Fruit fly (Drosophila melanogaster) whole organism, embryonic: ENCODE data around the gene N.
A peak's percentile ranks its signal among the peaks of the same experiment; 100 is the strongest.

Experiments
- CG1024 ChIP-seq: fragments of 200-800 bp; sonication (Bioruptor generic); IDR thresholded peaks from 2 replicates; pipeline ENCODE4 v1.3.6; 2022; ENCODE audit warnings: missing biosample characterization, missing genetic modification characterization
- CG11093 ChIP-seq: fragments of 200-800 bp; sonication (Bioruptor generic); IDR thresholded peaks from 3 replicates; pipeline ENCODE4 v1.3.6; 2022; ENCODE audit warnings: missing biosample characterization, missing genetic modification characterization
- CG12236 ChIP-seq: fragments of 200-800 bp; sonication (Bioruptor generic); optimal IDR thresholded peaks from 2 replicates; lab custom pipeline; 2016; ENCODE audit warnings: missing biosample characterization, missing genetic modification characterization
- CG12769 ChIP-seq: fragments of 200-800 bp; sonication (Bioruptor generic); optimal IDR thresholded peaks from 2 replicates; lab custom pipeline; 2019; ENCODE audit warnings: missing biosample characterization, mild to moderate bottlenecking, missing genetic modification characterization, moderate library complexity
- CG17328 ChIP-seq: fragments of 200-800 bp; sonication (Bioruptor generic); IDR thresholded peaks from 2 replicates; pipeline ENCODE4 v1.3.6; 2022; ENCODE audit warnings: missing biosample characterization, missing genetic modification characterization
- CG18011 ChIP-seq: fragments of 200-800 bp; sonication (Bioruptor generic); optimal IDR thresholded peaks from 2 replicates; lab custom pipeline; 2017; ENCODE audit warnings: missing biosample characterization, missing genetic modification characterization, mild to moderate bottlenecking, moderate library complexity, missing genotype
- CG42726 ChIP-seq: fragments of 200-800 bp; sonication (Bioruptor generic); IDR thresholded peaks from 2 replicates; pipeline ENCODE4 v1.3.6; 2022; ENCODE audit warnings: missing biosample characterization, missing genetic modification characterization; ENCODE audit not compliant: partially characterized antibody
- CG8388 ChIP-seq: fragments of 200-800 bp; sonication (Bioruptor generic); optimal IDR thresholded peaks from 2 replicates; lab custom pipeline; 2019; ENCODE audit warnings: missing biosample characterization, mild to moderate bottlenecking, missing genetic modification characterization, moderate library complexity
- CG8924 ChIP-seq: fragments of 200-800 bp; optimal IDR thresholded peaks from 3 replicates; lab custom pipeline; 2019; ENCODE audit warnings: missing biosample characterization, mild to moderate bottlenecking, missing genetic modification characterization, moderate library complexity
- Doc3 ChIP-seq: fragments of 200-800 bp; sonication (Bioruptor generic); IDR thresholded peaks from 3 replicates; pipeline ENCODE4 v1.3.6; 2022; ENCODE audit warnings: missing biosample characterization, missing genetic modification characterization; ENCODE audit not compliant: partially characterized antibody
- Dp ChIP-seq: fragments of 200-800 bp; sonication (Bioruptor generic); optimal IDR thresholded peaks from 2 replicates; lab custom pipeline; 2018; ENCODE audit warnings: missing biosample characterization, mild to moderate bottlenecking, missing genetic modification characterization, moderate library complexity
- Ets65A ChIP-seq: fragments of 200-800 bp; sonication (Bioruptor generic); peaks from one replicate; lab custom pipeline; 2016; ENCODE audit warnings: missing biosample characterization, missing genetic modification characterization
- Hmx ChIP-seq: fragments of 200-800 bp; sonication (Bioruptor generic); optimal IDR thresholded peaks from 2 replicates; lab custom pipeline; 2016; ENCODE audit warnings: missing biosample characterization, missing genetic modification characterization
- Hr39 ChIP-seq: fragments of >200 bp; optimal IDR thresholded peaks from 2 replicates; lab custom pipeline; 2017
- Myb ChIP-seq: fragments of 200-800 bp; sonication (Bioruptor generic); optimal IDR thresholded peaks from 2 replicates; lab custom pipeline; 2016; ENCODE audit warnings: missing biosample characterization, missing genetic modification characterization
- PHDP ChIP-seq: fragments of 200-800 bp; sonication (Bioruptor generic); optimal IDR thresholded peaks from 3 replicates; lab custom pipeline; 2018; ENCODE audit warnings: missing biosample characterization, mild to moderate bottlenecking, missing genetic modification characterization, moderate library complexity
- Rfx ChIP-seq: fragments of 200-800 bp; sonication (Bioruptor generic); IDR thresholded peaks from 2 replicates; pipeline ENCODE4 v1.3.6; 2022; ENCODE audit warnings: missing biosample characterization, missing genetic modification characterization
- Sin3A ChIP-seq: fragments of >200 bp; optimal IDR thresholded peaks from 2 replicates; lab custom pipeline; 2018
- Six4 ChIP-seq: fragments of 200-800 bp; sonication (Bioruptor generic); optimal IDR thresholded peaks from 2 replicates; lab custom pipeline; 2016; ENCODE audit warnings: missing biosample characterization, missing genetic modification characterization
- Sry-β ChIP-seq: fragments of 200-800 bp; sonication (Bioruptor generic); optimal IDR thresholded peaks from 2 replicates; lab custom pipeline; 2018; ENCODE audit warnings: missing biosample characterization, mild to moderate bottlenecking, missing genetic modification characterization, moderate library complexity
- Usf ChIP-seq: fragments of 200-800 bp; sonication (Bioruptor generic); optimal IDR thresholded peaks from 2 replicates; lab custom pipeline; 2017; ENCODE audit warnings: missing genotype, missing biosample characterization, missing genetic modification characterization
- ap ChIP-seq: fragments of 200-800 bp; sonication (Bioruptor generic); IDR thresholded peaks from 2 replicates; pipeline ENCODE4 v1.3.6; 2022; ENCODE audit warnings: missing biosample characterization, missing genetic modification characterization
- bab2 ChIP-seq: fragments of 200-800 bp; sonication (Bioruptor generic); optimal IDR thresholded peaks from 2 replicates; lab custom pipeline; 2016; ENCODE audit warnings: missing biosample characterization, missing genetic modification characterization
- bsh ChIP-seq, 2 experiments: fragments of 200-800 bp; sonication (Bioruptor generic); optimal IDR thresholded peaks; 2 replicates each; lab custom pipeline; 2017 to 2018; ENCODE audit warnings: mild to moderate bottlenecking in 2 of 2, missing biosample characterization in 2 of 2, missing genetic modification characterization in 2 of 2, moderate library complexity in 1 of 2
- cg ChIP-seq: fragments of 200-800 bp; sonication (Bioruptor generic); optimal IDR thresholded peaks from 3 replicates; lab custom pipeline; 2019; ENCODE audit warnings: missing biosample characterization, mild to moderate bottlenecking, missing genetic modification characterization, moderate library complexity
- chif ChIP-seq, 2 experiments: fragments of 200-800 bp; sonication (Bioruptor generic); optimal IDR thresholded peaks; 3 replicates each; lab custom pipeline; 2016; ENCODE audit warnings: missing biosample characterization in 2 of 2, missing genetic modification characterization in 2 of 2
- chn ChIP-seq: fragments of 200-800 bp; sonication (Bioruptor generic); optimal IDR thresholded peaks from 2 replicates; lab custom pipeline; 2016; ENCODE audit warnings: missing biosample characterization, missing genetic modification characterization
- ci ChIP-seq: fragments of 200-800 bp; sonication (Bioruptor generic); IDR thresholded peaks from 3 replicates; pipeline ENCODE4 v1.3.6; 2022; ENCODE audit warnings: missing biosample characterization, missing genetic modification characterization
- disco-r ChIP-seq: fragments of 200-800 bp; sonication (Bioruptor generic); optimal IDR thresholded peaks from 2 replicates; lab custom pipeline; 2016; ENCODE audit warnings: missing biosample characterization, missing genetic modification characterization
- dmrt11E ChIP-seq: fragments of 200-800 bp; sonication (Bioruptor generic); optimal IDR thresholded peaks from 3 replicates; lab custom pipeline; 2018; ENCODE audit warnings: missing biosample characterization, mild to moderate bottlenecking, missing genetic modification characterization, moderate library complexity
- eyg ChIP-seq: fragments of 200-800 bp; sonication (Bioruptor generic); optimal IDR thresholded peaks from 3 replicates; lab custom pipeline; 2016; ENCODE audit warnings: missing biosample characterization, missing genetic modification characterization
- grau ChIP-seq: fragments of 200-800 bp; optimal IDR thresholded peaks from 3 replicates; lab custom pipeline; 2019; ENCODE audit warnings: missing biosample characterization, mild to moderate bottlenecking, missing genetic modification characterization, moderate library complexity
- gt ChIP-seq: fragments of 200-800 bp; sonication (Bioruptor generic); IDR thresholded peaks from 2 replicates; pipeline ENCODE4 v1.3.6; 2022; ENCODE audit warnings: missing biosample characterization, missing genetic modification characterization
- hb ChIP-seq: fragments of 200-800 bp; sonication (Bioruptor generic); IDR thresholded peaks from 3 replicates; pipeline ENCODE4 v1.3.6; 2022; ENCODE audit warnings: missing biosample characterization, missing genetic modification characterization; ENCODE audit not compliant: partially characterized antibody
- hkb ChIP-seq, 2 experiments: fragments of 200-800 bp in 1 of 2; fragments of >200 bp in 1 of 2; sonication (Bioruptor generic) in 1 of 2; IDR thresholded peaks in 1 of 2; optimal IDR thresholded peaks in 1 of 2; 2 replicates each; pipeline versions ENCODE4 v1.3.6 to Lab custom; 2017 to 2022; ENCODE audit warnings: missing biosample characterization in 1 of 2, missing genetic modification characterization in 1 of 2
- hth ChIP-seq: fragments of >200 bp; optimal IDR thresholded peaks from 2 replicates; lab custom pipeline; 2017; ENCODE audit warnings: inconsistent platforms
- jumu ChIP-seq: fragments of 200-800 bp; sonication (Bioruptor generic); optimal IDR thresholded peaks from 3 replicates; lab custom pipeline; 2016; ENCODE audit warnings: missing biosample characterization, missing genetic modification characterization
- kay ChIP-seq: fragments of 200-800 bp; sonication (Bioruptor generic); optimal IDR thresholded peaks from 2 replicates; lab custom pipeline; 2016; ENCODE audit warnings: missing biosample characterization, missing genetic modification characterization
- knrl ChIP-seq: fragments of 200-800 bp; sonication (Bioruptor generic); IDR thresholded peaks from 3 replicates; pipeline ENCODE4 v1.3.6; 2022; ENCODE audit warnings: missing biosample characterization, missing genetic modification characterization; ENCODE audit not compliant: partially characterized antibody
- lab ChIP-seq: fragments of 200-800 bp; sonication (Bioruptor generic); optimal IDR thresholded peaks from 3 replicates; lab custom pipeline; 2017; ENCODE audit warnings: missing biosample characterization, missing genetic modification characterization, mild to moderate bottlenecking, moderate library complexity, missing genetic modification reagents
- lmd ChIP-seq: fragments of 200-800 bp; sonication (Bioruptor generic); IDR thresholded peaks from 2 replicates; pipeline ENCODE4 v1.3.6; 2022; ENCODE audit warnings: missing biosample characterization, missing genetic modification characterization
- odd ChIP-seq: fragments of 200-800 bp; sonication (Bioruptor generic); optimal IDR thresholded peaks from 2 replicates; lab custom pipeline; 2017; ENCODE audit warnings: missing biosample characterization, mild to moderate bottlenecking, missing genetic modification characterization
- onecut ChIP-seq: fragments of 200-800 bp; sonication (Bioruptor generic); IDR thresholded peaks from 2 replicates; pipeline ENCODE4 v1.3.6; 2022; ENCODE audit warnings: missing biosample characterization, missing genetic modification characterization
- pfk ChIP-seq: fragments of 200-800 bp; sonication (Bioruptor generic); optimal IDR thresholded peaks from 2 replicates; lab custom pipeline; 2018; ENCODE audit warnings: missing biosample characterization, mild to moderate bottlenecking, missing genetic modification characterization, moderate library complexity
- pzg ChIP-seq: fragments of 200-800 bp; sonication (Bioruptor generic); optimal IDR thresholded peaks from 3 replicates; lab custom pipeline; 2018; ENCODE audit warnings: missing biosample characterization, mild to moderate bottlenecking, missing genetic modification characterization, moderate library complexity
- salm ChIP-seq: fragments of 200-800 bp; sonication (Bioruptor generic); optimal IDR thresholded peaks from 2 replicates; lab custom pipeline; 2018; ENCODE audit warnings: missing biosample characterization, mild to moderate bottlenecking, missing genetic modification characterization
- sd ChIP-seq: fragments of 200-800 bp; sonication (Bioruptor generic); optimal IDR thresholded peaks from 3 replicates; lab custom pipeline; 2018; ENCODE audit warnings: missing biosample characterization, mild to moderate bottlenecking, missing genetic modification characterization, moderate library complexity
- slp2 ChIP-seq: fragments of 200-800 bp; sonication (Bioruptor generic); optimal IDR thresholded peaks from 2 replicates; lab custom pipeline; 2016; ENCODE audit warnings: missing biosample characterization, missing genetic modification characterization
- sna ChIP-seq: fragments of 200-800 bp; sonication (Bioruptor generic); IDR thresholded peaks from 2 replicates; pipeline ENCODE4 v1.3.6; 2022; ENCODE audit warnings: missing biosample characterization, missing genetic modification characterization; ENCODE audit not compliant: partially characterized antibody
- trem ChIP-seq: fragments of 200-800 bp; optimal IDR thresholded peaks from 3 replicates; lab custom pipeline; 2019; ENCODE audit warnings: missing biosample characterization, mild to moderate bottlenecking, missing genetic modification characterization, moderate library complexity
- wor ChIP-seq: fragments of 200-800 bp; sonication (Bioruptor generic); IDR thresholded peaks from 2 replicates; pipeline ENCODE4 v1.3.6; 2022; ENCODE audit warnings: missing biosample characterization, missing genetic modification characterization
- zfh2 ChIP-seq: fragments of 200-800 bp; sonication (Bioruptor generic); optimal IDR thresholded peaks from 2 replicates; lab custom pipeline; 2016; ENCODE audit warnings: missing biosample characterization, missing genetic modification characterization

Gene N

DNA sequence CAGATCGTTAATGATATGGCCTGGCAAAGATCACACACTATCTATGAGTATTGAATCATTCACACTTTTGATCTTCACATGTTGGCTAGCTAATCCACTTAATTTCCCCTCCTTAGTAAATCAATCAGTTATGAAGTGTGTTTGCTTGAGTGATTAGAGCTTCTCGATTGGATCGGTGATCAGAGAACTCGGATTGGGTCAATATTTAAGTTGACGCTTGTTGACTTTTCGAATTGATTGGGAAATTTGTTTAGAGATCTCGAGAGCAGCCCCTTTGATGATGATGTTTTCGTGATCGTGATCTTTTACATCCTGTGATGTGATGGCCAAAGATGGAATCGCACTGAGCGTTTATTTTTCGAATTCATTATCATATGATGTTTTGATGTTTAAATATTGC, 53.7 kb downstream of the N start (continued):
- TF ChIP-seq disco-r (GFP tag; lab: Kevin White, UChicago), result no peak
- peak; percentile 47 for TF ChIP-seq CG12769
- peak; percentile 54 for TF ChIP-seq PHDP
- TF ChIP-seq Sry-β (GFP tag; lab: Kevin White, UChicago), result peak; percentile 7
- no peak for TF ChIP-seq trem (tag; lab: Kevin White, UChicago)
- TF ChIP-seq ap (GFP tag; lab: Robert Waterston, UW), result no peak
- no peak for TF ChIP-seq eyg (GFP tag; lab: Kevin White, UChicago)
- TF ChIP-seq Usf (GFP tag; lab: Kevin White, UChicago), result no peak
- no peak for TF ChIP-seq sd
- TF ChIP-seq lab, result peak; percentile 76
- TF ChIP-seq CG42726 (GFP tag; lab: Robert Waterston, UW), result no peak
- peak; percentile 3 for TF ChIP-seq grau
- peak; percentile 40 for TF ChIP-seq pfk (GFP tag; lab: Kevin White, UChicago)
- TF ChIP-seq pzg (GFP tag; lab: Kevin White, UChicago), result no peak
- TF ChIP-seq CG8388 (GFP tag; lab: Kevin White, UChicago), result no peak
- no peak for TF ChIP-seq Ets65A (GFP tag; lab: Kevin White, UChicago)
- no peak for TF ChIP-seq chn
- no peak for TF ChIP-seq salm (tag; lab: Kevin White, UChicago)
- TF ChIP-seq CG12236 (GFP tag; lab: Kevin White, UChicago), result peak; percentile 40
- no peak for TF ChIP-seq Hr39 (lab: Kevin White, UChicago)
- TF ChIP-seq knrl (GFP tag; lab: Robert Waterston, UW), result no peak
- peak; percentile 60 for TF ChIP-seq bab2
- no peak for TF ChIP-seq dmrt11E
- no peak for TF ChIP-seq chif (GFP tag; optimal IDR thresholded peaks at IDR 0.05; lab: Kevin White, UChicago)
- TF ChIP-seq onecut (GFP tag; lab: Robert Waterston, UW), result peak; percentile 55
- TF ChIP-seq jumu, result no peak
- no peak for TF ChIP-seq hb (GFP tag; lab: Robert Waterston, UW)
- no peak for TF ChIP-seq hth (lab: Kevin White, UChicago)
- peak; percentile 50; the same call in 2 of the 3 replicates for TF ChIP-seq ci
- TF ChIP-seq cg (GFP tag; lab: Kevin White, UChicago), result no peak
- no peak for TF ChIP-seq CG17328
- no peak for TF ChIP-seq zfh2 (GFP tag; lab: Kevin White, UChicago)
- TF ChIP-seq CG8924 (tag; lab: Kevin White, UChicago), result no peak
- TF ChIP-seq CG11093 (GFP tag; lab: Robert Waterston, UW), result no peak; the same call in 2 of the 3 replicates
- TF ChIP-seq wor (GFP tag; lab: Robert Waterston, UW), result no peak
- no peak for TF ChIP-seq Dp (GFP tag; lab: Kevin White, UChicago)
- TF ChIP-seq hkb (optimal IDR thresholded peaks at IDR 0.05; lab: Kevin White, UChicago), result no peak
- TF ChIP-seq hkb (GFP tag; IDR thresholded peaks at IDR 0.05; lab: Robert Waterston, UW), result peak; percentile 70
- TF ChIP-seq gt (GFP tag; lab: Robert Waterston, UW), result no peak
- no peak for TF ChIP-seq Myb (GFP tag; lab: Kevin White, UChicago)
- TF ChIP-seq Doc3 (GFP tag; lab: Robert Waterston, UW), result no peak
- TF ChIP-seq Hmx (GFP tag; lab: Kevin White, UChicago), result no peak
- no peak for TF ChIP-seq sna (GFP tag; lab: Robert Waterston, UW)
- TF ChIP-seq odd (GFP tag; lab: Kevin White, UChicago), result peak; percentile 48
- no peak for TF ChIP-seq kay
- TF ChIP-seq CG1024, result no peak; the same call in 1 of the 2 replicates
- peak; percentile 32 for TF ChIP-seq Six4 (GFP tag; lab: Kevin White, UChicago)
- no peak for TF ChIP-seq CG18011 (GFP tag; lab: Kevin White, UChicago)
- TF ChIP-seq bsh (GFP tag; optimal IDR thresholded peaks at IDR 0.05; lab: Kevin White, UChicago), result peak in 1 of 2 experiments; percentile 60
- TF ChIP-seq Sin3A (lab: Kevin White, UChicago), result no peak
- no peak for TF ChIP-seq Rfx (GFP tag; lab: Robert Waterston, UW)
- TF ChIP-seq slp2 (GFP tag; lab: Kevin White, UChicago), result no peak
- no peak for TF ChIP-seq lmd (GFP tag; lab: Robert Waterston, UW)
